Fruit fly (Drosophila melanogaster) Kc167 (cell line): Measurements from ENCODE around the gene SH3PX1.

Experiments
- Myc ChIP-seq: fragments of >200 bp; optimal IDR thresholded peaks from 2 replicates; lab custom pipeline; 2017; ENCODE audit warnings: missing external identifiers
- h ChIP-seq: fragments of >200 bp; optimal IDR thresholded peaks from 3 replicates; lab custom pipeline; 2018; ENCODE audit warnings: missing external identifiers
- psq ChIP-seq: fragments of >200 bp; optimal IDR thresholded peaks from 2 replicates; lab custom pipeline; 2017; ENCODE audit warnings: missing external identifiers

DNA sequence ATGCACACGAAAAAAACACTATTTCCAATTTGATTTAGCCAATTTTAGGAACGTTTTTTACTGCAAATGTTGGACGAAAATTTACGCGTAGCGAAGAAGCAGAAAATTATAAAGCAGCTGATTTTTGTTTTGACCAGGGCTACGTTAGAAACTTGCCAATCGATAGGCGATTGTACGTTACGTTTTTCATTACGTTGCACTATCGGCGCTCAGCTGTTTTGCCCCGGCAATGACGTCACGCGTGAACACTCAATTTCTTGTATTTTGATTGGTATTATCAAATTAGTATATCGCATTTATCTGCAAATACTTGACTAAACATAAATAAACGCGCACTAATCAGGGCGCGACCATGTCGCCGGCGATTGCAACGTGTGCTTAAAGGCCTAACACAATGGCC is 34.6 kb downstream of the SH3PX1 start, which contains the start of the genes fry and CG16717:
- TF ChIP-seq psq (lab: Kevin White, UChicago) (no peak), Myc (no peak), h (lab: Kevin White, UChicago) (no peak)
